Fruit fly (Drosophila melanogaster) whole organism, adult: ENCODE measurements around the gene CG43185.

Experiments
- CG11617 ChIP-seq: fragments of 200-800 bp; sonication (Bioruptor generic); optimal IDR thresholded peaks from 2 replicates; lab custom pipeline; 2017; ENCODE audit warnings: mild to moderate bottlenecking, missing biosample characterization, missing genetic modification reagents, missing genetic modification characterization
- CG14711 ChIP-seq: fragments of 200-800 bp; sonication (Bioruptor generic); optimal IDR thresholded peaks from 2 replicates; lab custom pipeline; 2018; ENCODE audit warnings: missing biosample characterization, mild to moderate bottlenecking, missing genetic modification characterization, moderate library complexity
- CG1620 ChIP-seq: fragments of 200-800 bp; sonication (Bioruptor generic); optimal IDR thresholded peaks from 2 replicates; lab custom pipeline; 2016; ENCODE audit warnings: missing biosample characterization, missing genetic modification characterization
- CG7101 ChIP-seq: fragments of 200-800 bp; sonication (Bioruptor generic); optimal IDR thresholded peaks from 2 replicates; lab custom pipeline; 2018; ENCODE audit warnings: missing biosample characterization, mild to moderate bottlenecking, missing genetic modification characterization, moderate library complexity
- Clk ChIP-seq: fragments of 200-800 bp; sonication (Bioruptor generic); optimal IDR thresholded peaks from 2 replicates; lab custom pipeline; 2017; ENCODE audit warnings: missing biosample characterization, missing genetic modification characterization
- Hr96 ChIP-seq: fragments of 200-800 bp; sonication (Bioruptor generic); optimal IDR thresholded peaks from 2 replicates; lab custom pipeline; 2016; ENCODE audit warnings: missing biosample characterization, missing genetic modification characterization
- Mnt ChIP-seq: fragments of 200-800 bp; sonication (Bioruptor generic); optimal IDR thresholded peaks from 2 replicates; lab custom pipeline; 2016; ENCODE audit warnings: missing biosample characterization, mild to moderate bottlenecking, missing genetic modification characterization
- kay ChIP-seq: fragments of 200-800 bp; sonication (Bioruptor generic); peaks from one replicate; lab custom pipeline; 2016; ENCODE audit warnings: missing biosample characterization, missing genetic modification characterization, borderline replicate concordance
- ovo ChIP-seq: fragments of 200-800 bp; sonication (Bioruptor generic); optimal IDR thresholded peaks from 2 replicates; lab custom pipeline; 2016; ENCODE audit warnings: missing biosample characterization, missing genetic modification characterization
- tj ChIP-seq: fragments of 200-800 bp; sonication (Bioruptor generic); optimal IDR thresholded peaks from 3 replicates; lab custom pipeline; 2017; ENCODE audit warnings: missing biosample characterization, mild to moderate bottlenecking, missing genetic modification characterization, moderate library complexity
- toe ChIP-seq: fragments of 200-800 bp; sonication (Bioruptor generic); optimal IDR thresholded peaks from 2 replicates; lab custom pipeline; 2016; ENCODE audit warnings: missing biosample characterization, missing genetic modification characterization

DNA sequence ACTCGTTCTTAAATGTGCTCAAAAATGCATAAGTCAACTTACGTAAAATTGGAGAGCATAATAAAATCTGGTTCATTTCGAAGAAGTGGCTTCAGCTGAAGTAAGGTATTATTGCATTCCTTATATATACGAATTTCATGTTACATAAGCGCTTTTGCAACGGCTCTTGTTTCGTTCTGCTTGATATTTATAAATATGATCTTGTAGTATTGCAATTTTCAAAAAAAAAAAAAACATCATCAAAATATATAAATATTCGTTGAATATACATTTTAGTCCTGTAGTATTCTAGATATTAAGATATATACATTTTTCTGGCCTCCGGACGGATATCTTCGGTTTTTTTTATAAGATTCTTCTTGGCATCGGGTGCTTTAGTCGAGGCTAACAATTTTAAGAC is 9.1 kb downstream of the CG43185 start, which contains the start of gene Acp26Aa:
- TF ChIP-seq ovo (GFP tag; lab: Kevin White, UChicago) (no peak), CG14711 (tag; lab: Kevin White, UChicago) (no peak), Clk (GFP tag; lab: Kevin White, UChicago) (no peak), Mnt (GFP tag; lab: Kevin White, UChicago) (no peak), kay (no peak), tj (GFP tag; lab: Kevin White, UChicago) (peak; percentile 68), toe (GFP tag; lab: Kevin White, UChicago) (no peak), CG1620 (GFP tag; lab: Kevin White, UChicago) (no peak), Hr96 (GFP tag; lab: Kevin White, UChicago) (no peak), CG11617 (GFP tag; lab: Kevin White, UChicago) (no peak), CG7101 (no peak)
